Fruit fly (Drosophila melanogaster) whole organism, adult: Measurements from ENCODE around the gene RFeSP.

Experiments
- CG11617 ChIP-seq: fragments of 200-800 bp; sonication (Bioruptor generic); optimal IDR thresholded peaks from 2 replicates; lab custom pipeline; 2017; ENCODE audit warnings: mild to moderate bottlenecking, missing biosample characterization, missing genetic modification reagents, missing genetic modification characterization
- CG12768 ChIP-seq: fragments of 200-800 bp; sonication (Bioruptor generic); optimal IDR thresholded peaks from 2 replicates; lab custom pipeline; 2017; ENCODE audit warnings: missing biosample characterization, missing genetic modification characterization, mild to moderate bottlenecking, moderate library complexity, missing genetic modification reagents
- CG1620 ChIP-seq: fragments of 200-800 bp; sonication (Bioruptor generic); optimal IDR thresholded peaks from 2 replicates; lab custom pipeline; 2016; ENCODE audit warnings: missing biosample characterization, missing genetic modification characterization
- CG33017 ChIP-seq: fragments of 200-800 bp; sonication (Bioruptor generic); optimal IDR thresholded peaks from 2 replicates; lab custom pipeline; 2018; ENCODE audit warnings: missing biosample characterization, mild to moderate bottlenecking, missing genetic modification characterization, moderate library complexity
- CG7045 ChIP-seq: fragments of 200-800 bp; sonication (Bioruptor generic); optimal IDR thresholded peaks from 2 replicates; lab custom pipeline; 2017; ENCODE audit warnings: missing biosample characterization, mild to moderate bottlenecking, missing genetic modification characterization
- Clk ChIP-seq: fragments of 200-800 bp; sonication (Bioruptor generic); optimal IDR thresholded peaks from 2 replicates; lab custom pipeline; 2017; ENCODE audit warnings: missing biosample characterization, missing genetic modification characterization
- Mnt ChIP-seq: fragments of 200-800 bp; sonication (Bioruptor generic); optimal IDR thresholded peaks from 2 replicates; lab custom pipeline; 2016; ENCODE audit warnings: missing biosample characterization, mild to moderate bottlenecking, missing genetic modification characterization
- cic ChIP-seq: fragments of 200-800 bp; sonication (Bioruptor generic); optimal IDR thresholded peaks from 2 replicates; lab custom pipeline; 2017; ENCODE audit warnings: missing biosample characterization, mild to moderate bottlenecking, missing genetic modification characterization, moderate library complexity
- cnc ChIP-seq, 2 experiments: fragments of >200 bp; optimal IDR thresholded peaks; 2 replicates each; lab custom pipeline; 2017
- kay ChIP-seq: fragments of 200-800 bp; sonication (Bioruptor generic); peaks from one replicate; lab custom pipeline; 2016; ENCODE audit warnings: missing biosample characterization, missing genetic modification characterization, borderline replicate concordance
- ovo ChIP-seq: fragments of 200-800 bp; sonication (Bioruptor generic); optimal IDR thresholded peaks from 2 replicates; lab custom pipeline; 2016; ENCODE audit warnings: missing biosample characterization, missing genetic modification characterization
- tj ChIP-seq: fragments of 200-800 bp; sonication (Bioruptor generic); optimal IDR thresholded peaks from 3 replicates; lab custom pipeline; 2017; ENCODE audit warnings: missing biosample characterization, mild to moderate bottlenecking, missing genetic modification characterization, moderate library complexity
- toe ChIP-seq: fragments of 200-800 bp; sonication (Bioruptor generic); optimal IDR thresholded peaks from 2 replicates; lab custom pipeline; 2016; ENCODE audit warnings: missing biosample characterization, missing genetic modification characterization

DNA sequence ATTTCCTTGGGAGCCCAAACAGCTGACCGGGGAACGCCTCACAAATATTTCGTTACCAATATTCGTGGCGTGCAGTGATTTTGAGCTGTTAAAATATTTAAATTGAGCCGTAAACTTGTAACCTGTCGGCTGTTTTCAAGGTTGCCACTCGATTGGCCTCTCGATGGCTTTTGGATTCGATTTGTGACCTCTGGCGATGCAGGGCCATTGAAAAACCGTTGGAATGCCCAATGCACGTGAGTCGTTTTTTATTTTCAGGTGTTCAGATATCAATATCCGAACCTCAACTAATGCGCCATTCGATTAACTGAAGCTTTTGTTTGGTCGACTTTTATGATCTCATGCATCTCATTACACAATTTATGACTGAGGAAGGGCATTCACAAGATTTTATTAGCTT lies 23.3 kb upstream of the RFeSP start:
- TF ChIP-seq cic (GFP tag; lab: Kevin White, UChicago): no peak
- no peak for TF ChIP-seq CG7045 (GFP tag; lab: Kevin White, UChicago)
- no peak for TF ChIP-seq CG1620 (GFP tag; lab: Kevin White, UChicago)
- TF ChIP-seq cnc (optimal IDR thresholded peaks at IDR 0.05; lab: Kevin White, UChicago): no peak
- no peak for TF ChIP-seq Mnt (GFP tag; lab: Kevin White, UChicago)
- TF ChIP-seq Clk: no peak
- no peak for TF ChIP-seq CG11617 (GFP tag; lab: Kevin White, UChicago)
- no peak for TF ChIP-seq toe (GFP tag; lab: Kevin White, UChicago)
- no peak for TF ChIP-seq CG33017 (tag; lab: Kevin White, UChicago)
- no peak for TF ChIP-seq CG12768 (GFP tag; lab: Kevin White, UChicago)
- TF ChIP-seq kay (GFP tag; lab: Kevin White, UChicago): no peak
- no peak for TF ChIP-seq ovo (GFP tag; lab: Kevin White, UChicago)
- no peak for TF ChIP-seq tj (GFP tag; lab: Kevin White, UChicago)
